Worm (Caenorhabditis elegans): Measurements from ENCODE around the gene aagr-2.

- TF ChIP-seq aly-2 (tag; optimal IDR thresholded peaks at IDR 0.05) (no peak), mdl-1 (tag; optimal IDR thresholded peaks at IDR 0.05) (no peak), pqm-1 (tag; optimal IDR thresholded peaks at IDR 0.05) (no peak), nhr-23 (tag; optimal IDR thresholded peaks at IDR 0.05) (no peak), nhr-11 (tag; optimal IDR thresholded peaks at IDR 0.05) (no peak), snpc-4 (tag; optimal IDR thresholded peaks at IDR 0.05) (no peak), lsy-12 (tag; optimal IDR thresholded peaks at IDR 0.05) (no peak), lin-15B (tag; optimal IDR thresholded peaks at IDR 0.05) (no peak), ceh-16 (tag; optimal IDR thresholded peaks at IDR 0.05) (no peak), pha-4 (tag; optimal IDR thresholded peaks at IDR 0.05) (no peak), sea-2 (GFP tag; optimal IDR thresholded peaks at IDR 0.05) (no peak)
Measured at ce11 chrII:4974448-4974951, 49.5 kb upstream of the aagr-2 start.
